Fruit fly (Drosophila melanogaster) whole organism, embryonic: ENCODE results near the gene lawc.

ENCODE experiments used
- Hr78 ChIP-seq, 2 experiments: fragments of 200-800 bp in 1 of 2; fragments of >200 bp in 1 of 2; sonication (Bioruptor generic) in 1 of 2; optimal IDR thresholded peaks; 2 replicates each; lab custom pipeline; 2017 to 2019; ENCODE audit warnings: missing biosample characterization in 2 of 2, missing genetic modification characterization in 2 of 2, mild to moderate bottlenecking in 1 of 2, moderate library complexity in 1 of 2
- Mrtf ChIP-seq: fragments of 200-800 bp; sonication (Bioruptor generic); IDR thresholded peaks from 3 replicates; pipeline ENCODE4 v1.3.6; 2022; ENCODE audit warnings: missing biosample characterization, missing genetic modification characterization
- ase ChIP-seq: fragments of 200-800 bp; sonication (Bioruptor generic); IDR thresholded peaks from 3 replicates; pipeline ENCODE4 v1.3.6; 2022; ENCODE audit warnings: missing biosample characterization, missing genetic modification characterization
- dati ChIP-seq: fragments of 200-800 bp; sonication (Bioruptor generic); IDR thresholded peaks from 2 replicates; pipeline ENCODE4 v1.3.6; 2022; ENCODE audit warnings: missing biosample characterization, missing genetic modification characterization
- ranshi ChIP-seq: fragments of 200-800 bp; sonication (Bioruptor generic); IDR thresholded peaks from 2 replicates; pipeline ENCODE4 v1.3.6; 2022; ENCODE audit warnings: missing biosample characterization, missing genetic modification characterization
- tx ChIP-seq: fragments of 200-800 bp; sonication (Bioruptor generic); optimal IDR thresholded peaks from 2 replicates; lab custom pipeline; 2016; ENCODE audit warnings: missing biosample characterization, missing genetic modification characterization

DNA sequence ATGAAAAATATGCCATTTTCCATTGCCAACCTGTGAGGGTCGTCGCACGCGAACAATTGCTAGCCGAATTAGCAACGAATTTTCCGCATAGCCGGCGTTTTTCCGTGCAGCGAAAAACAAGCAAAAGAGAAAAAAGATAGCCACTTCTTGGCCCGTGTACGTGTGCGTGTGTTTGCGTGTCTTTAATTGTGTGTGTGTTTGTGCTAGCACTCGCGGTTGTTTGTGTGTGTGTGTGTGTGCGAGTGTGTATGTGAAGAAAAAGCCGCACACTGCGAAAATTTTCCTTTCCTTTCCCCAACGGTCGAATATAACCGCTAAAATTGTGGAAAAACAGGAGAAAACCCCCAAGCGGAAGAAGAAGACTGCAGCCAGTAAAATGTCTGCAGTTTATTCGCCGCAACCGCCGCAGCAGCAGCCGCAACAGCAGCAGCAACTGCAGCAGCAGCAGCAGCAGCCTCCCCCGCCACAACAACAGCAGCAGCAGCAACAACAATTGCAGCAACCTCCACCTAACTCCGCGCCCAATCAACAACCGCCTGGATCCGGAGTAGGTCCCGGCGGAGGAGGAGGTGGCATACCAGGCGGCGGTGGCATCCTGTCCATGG, 12.3 kb downstream of the lawc start:
- no peak for TF ChIP-seq tx (GFP tag; lab: Kevin White, UChicago)
- TF ChIP-seq ranshi (GFP tag; lab: Robert Waterston, UW), result no peak
- no peak for TF ChIP-seq ase (GFP tag; lab: Robert Waterston, UW)
- TF ChIP-seq dati (GFP tag; lab: Robert Waterston, UW), result no peak
- TF ChIP-seq Hr78 (GFP tag; optimal IDR thresholded peaks at IDR 0.05; lab: Kevin White, UChicago), result no peak
- TF ChIP-seq Mrtf (GFP tag; lab: Robert Waterston, UW), result no peak
